Fruit fly (Drosophila melanogaster) whole organism, prepupa: Measurements from ENCODE around the gene Cyp6d5.
A peak's percentile ranks its signal among the peaks of the same experiment; 100 is the strongest.

ENCODE experiments used
- CG3919 ChIP-seq: fragments of 200-800 bp; sonication (Bioruptor generic); optimal IDR thresholded peaks from 3 replicates; lab custom pipeline; 2016; ENCODE audit warnings: missing biosample characterization, missing genetic modification characterization
- CG6854 ChIP-seq: fragments of 200-800 bp; sonication (Bioruptor generic); optimal IDR thresholded peaks from 2 replicates; lab custom pipeline; 2017; ENCODE audit warnings: missing biosample characterization, mild to moderate bottlenecking, missing genetic modification characterization
- Eip75B ChIP-seq: fragments of 200-800 bp; sonication (Bioruptor generic); optimal IDR thresholded peaks from 3 replicates; lab custom pipeline; 2016; ENCODE audit warnings: missing biosample characterization, missing genetic modification characterization
- Eip78C ChIP-seq: fragments of 200-800 bp; sonication (Bioruptor generic); peaks from one replicate; lab custom pipeline; 2016; ENCODE audit warnings: missing biosample characterization, missing genetic modification characterization
- Gug ChIP-seq: fragments of 200-800 bp; sonication (Bioruptor generic); IDR thresholded peaks from 2 replicates; pipeline ENCODE4 v1.3.6; 2022; ENCODE audit warnings: missing biosample characterization, missing genetic modification characterization
- OdsH ChIP-seq: fragments of 200-800 bp; sonication (Bioruptor generic); optimal IDR thresholded peaks from 3 replicates; lab custom pipeline; 2016; ENCODE audit warnings: missing biosample characterization, missing genetic modification characterization
- achi ChIP-seq: fragments of 200-800 bp; sonication (Bioruptor generic); optimal IDR thresholded peaks from 3 replicates; lab custom pipeline; 2016; ENCODE audit warnings: missing biosample characterization, missing genetic modification characterization
- dsx ChIP-seq: fragments of 200-800 bp; optimal IDR thresholded peaks from 3 replicates; lab custom pipeline; 2019; ENCODE audit warnings: missing biosample characterization, mild to moderate bottlenecking, missing genetic modification characterization, moderate library complexity; ENCODE audit not compliant: poor library complexity, severe bottlenecking
- net ChIP-seq: fragments of 200-800 bp; sonication (Bioruptor generic); optimal IDR thresholded peaks from 3 replicates; lab custom pipeline; 2016; ENCODE audit warnings: missing biosample characterization, missing genetic modification characterization

DNA sequence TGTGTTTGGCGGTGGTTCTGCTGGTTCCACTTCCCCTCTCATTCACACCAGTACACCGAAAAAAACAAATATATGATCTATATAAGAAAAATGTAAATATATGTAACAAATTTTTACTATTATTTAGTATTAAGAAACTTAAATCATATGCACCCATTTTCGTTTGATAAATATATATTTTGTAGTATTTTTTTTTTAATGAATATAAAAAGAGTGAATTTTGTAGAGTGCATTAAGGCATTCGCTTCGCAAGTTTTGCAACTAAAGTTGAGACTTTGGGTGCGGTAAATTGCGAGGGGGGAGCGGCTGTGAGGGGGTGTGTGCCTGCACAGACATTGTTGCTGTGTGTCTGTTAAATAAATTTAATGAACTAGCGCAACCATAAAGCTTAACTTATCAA is 21.5 kb upstream of the Cyp6d5 start:
- TF ChIP-seq Eip75B (GFP tag; lab: Kevin White, UChicago) (peak; percentile 43), net (GFP tag; lab: Kevin White, UChicago) (peak; percentile 45), Gug (GFP tag; lab: Robert Waterston, UW) (peak; percentile 62), OdsH (GFP tag; lab: Kevin White, UChicago) (no peak), CG6854 (GFP tag; lab: Kevin White, UChicago) (peak; percentile 19), achi (GFP tag; lab: Kevin White, UChicago) (peak; percentile 55), CG3919 (GFP tag; lab: Kevin White, UChicago) (peak; percentile 85), dsx (GFP tag; lab: Kevin White, UChicago) (peak; percentile 99), Eip78C (GFP tag; lab: Kevin White, UChicago) (peak; percentile 70)
